Fruit fly (Drosophila melanogaster): ENCODE results near the gene LManVI.
A peak's percentile ranks its signal among the peaks of the same experiment; 100 is the strongest.

The LManVI gene

dm6 chr2L:8735572-8735996 is 45.5 kb downstream of the LManVI start (continued):
- TF ChIP-seq CG6254 (GFP tag; optimal IDR thresholded peaks at IDR 0.05), result no peak
- peak; percentile 28 for TF ChIP-seq CG15601 (tag; optimal IDR thresholded peaks at IDR 0.05)
- peak; percentile 5 for TF ChIP-seq shn (GFP tag; optimal IDR thresholded peaks at IDR 0.05)
- TF ChIP-seq Jarid2 (GFP tag; optimal IDR thresholded peaks at IDR 0.05), result peak; percentile 97
- TF ChIP-seq Nf-YB (GFP tag; optimal IDR thresholded peaks at IDR 0.05), result no peak
- peak; percentile 55 for TF ChIP-seq sd (tag; optimal IDR thresholded peaks at IDR 0.05)
- peak; percentile 87 for TF ChIP-seq CG34376 (GFP tag; optimal IDR thresholded peaks at IDR 0.05)
- TF ChIP-seq CG3847 (GFP tag; IDR thresholded peaks at IDR 0.05), result peak; percentile 37
- TF ChIP-seq CG16779 (GFP tag; IDR thresholded peaks at IDR 0.05), result peak; percentile 46; the same call in 1 of the 2 replicates
- no peak for TF ChIP-seq CG4707 (GFP tag; optimal IDR thresholded peaks at IDR 0.05)
- TF ChIP-seq Adf1 (GFP tag; IDR thresholded peaks at IDR 0.05), result peak; percentile 72
- 0 out of 2 replicates have a peak, but pooled peaks have one; percentile 43 for TF ChIP-seq sim (GFP tag; IDR thresholded peaks at IDR 0.05)
- TF ChIP-seq tna (GFP tag; IDR thresholded peaks at IDR 0.05; ENCODE audit: partially characterized antibody), result peak; percentile 71
- peak; percentile 32 for TF ChIP-seq CG6813 (GFP tag; optimal IDR thresholded peaks at IDR 0.05)
- peak; percentile 71 for TF ChIP-seq zfh1 (GFP tag; IDR thresholded peaks at IDR 0.05)
- peak; percentile 7 for TF ChIP-seq CG2712 (tag; optimal IDR thresholded peaks at IDR 0.05)
- TF ChIP-seq row (GFP tag; IDR thresholded peaks at IDR 0.05), result peak; percentile 38; the same call in 1 of the 3 replicates
- peak; percentile 76 for TF ChIP-seq caup (GFP tag; optimal IDR thresholded peaks at IDR 0.05; ENCODE audit: severe bottlenecking)
- TF ChIP-seq CG17186 (GFP tag; optimal IDR thresholded peaks at IDR 0.05), result no peak
- no peak for TF ChIP-seq CG16813 (GFP tag; IDR thresholded peaks at IDR 0.05; ENCODE audit: partially characterized antibody)
- peak; percentile 48; the same call in 1 of the 2 replicates for TF ChIP-seq amos (GFP tag; IDR thresholded peaks at IDR 0.05; ENCODE audit: partially characterized antibody)
- TF ChIP-seq Lpt (GFP tag; optimal IDR thresholded peaks at IDR 0.05), result no peak
- TF ChIP-seq lilli (GFP tag; optimal IDR thresholded peaks at IDR 0.05), result peak; percentile 30
- peak; percentile 11 for TF ChIP-seq CG11723 (GFP tag; optimal IDR thresholded peaks at IDR 0.05)
- no peak for TF ChIP-seq CG13424 (tag; optimal IDR thresholded peaks at IDR 0.05)
- peak; percentile 1 to 63 for TF ChIP-seq Pdp1 (GFP tag; optimal IDR thresholded peaks at IDR 0.05)
- peak; percentile 45 for TF ChIP-seq CG9932 (GFP tag; IDR thresholded peaks at IDR 0.05)
- peak; percentile 36; the same call in 1 of the 2 replicates for TF ChIP-seq ato (GFP tag; IDR thresholded peaks at IDR 0.05; ENCODE audit: partially characterized antibody)
- TF ChIP-seq CG12219 (GFP tag; optimal IDR thresholded peaks at IDR 0.05), result no peak
- no peak for TF ChIP-seq nmo (GFP tag; optimal IDR thresholded peaks at IDR 0.05)
- peak; percentile 59 for TF ChIP-seq ERR (GFP tag; optimal IDR thresholded peaks at IDR 0.05)
- TF ChIP-seq Drgx (GFP tag; IDR thresholded peaks at IDR 0.05), result 0 out of 2 replicates have a peak, but pooled peaks have one; percentile 17
- peak; percentile 51 for TF ChIP-seq odd (GFP tag; optimal IDR thresholded peaks at IDR 0.05)
- peak; percentile 57 for TF ChIP-seq CG15269 (tag; optimal IDR thresholded peaks at IDR 0.05)
- peak; percentile 28 for TF ChIP-seq CG18619 (GFP tag; optimal IDR thresholded peaks at IDR 0.05)
- no peak for TF ChIP-seq org-1 (GFP tag; optimal IDR thresholded peaks at IDR 0.05)
- TF ChIP-seq esg (GFP tag; conservative IDR thresholded peaks at IDR 0.05), result no peak
- TF ChIP-seq sob (GFP tag; IDR thresholded peaks at IDR 0.05), result peak; percentile 68; the same call in 1 of the 2 replicates
- TF ChIP-seq Dip2 (GFP tag; IDR thresholded peaks at IDR 0.05), result no peak
- peak; percentile 46 for TF ChIP-seq B-H2 (GFP tag; optimal IDR thresholded peaks at IDR 0.05)
- peak; percentile 76 for TF ChIP-seq vvl (GFP tag; IDR thresholded peaks at IDR 0.05)
- peak; percentile 90 for TF ChIP-seq sens (GFP tag)
- TF ChIP-seq nom (GFP tag; optimal IDR thresholded peaks at IDR 0.05), result peak; percentile 65
- no peak for TF ChIP-seq gsb-n (tag; optimal IDR thresholded peaks at IDR 0.05)
- no peak for TF ChIP-seq CG10267 (tag; optimal IDR thresholded peaks at IDR 0.05)
- TF ChIP-seq schlank (tag; optimal IDR thresholded peaks at IDR 0.05), result no peak
- TF ChIP-seq CG10979 (tag; optimal IDR thresholded peaks at IDR 0.05), result no peak
- TF ChIP-seq wdn (GFP tag; IDR thresholded peaks at IDR 0.05), result peak; percentile 42; the same call in 1 of the 2 replicates
- TF ChIP-seq rib (GFP tag; IDR thresholded peaks at IDR 0.05), result peak; percentile 88; the same call in 1 of the 2 replicates

Data from whole organism, embryonic.